Worm (Caenorhabditis elegans) whole organism, late embryonic: Measurements from ENCODE around the gene F12A10.8.
"Not testable (repeated sequence)": the region's sequence is repeated elsewhere in the genome, so short reads cannot be mapped to it uniquely, and the experiment has no call there.

Experiments
- C08G9.2 ChIP-seq: sonication (generic microtip); optimal IDR thresholded peaks from 2 replicates; lab custom pipeline; 2016; ENCODE audit warnings: mild to moderate bottlenecking, missing genetic modification characterization, moderate library complexity, missing compliant biosample characterization
- F13H6.1 ChIP-seq: sonication (generic microtip); optimal IDR thresholded peaks from 2 replicates; lab custom pipeline; 2016; ENCODE audit warnings: missing genetic modification characterization, missing compliant biosample characterization
- K02D7.2 ChIP-seq: sonication (generic microtip); optimal IDR thresholded peaks from 2 replicates; lab custom pipeline; 2017; ENCODE audit warnings: mild to moderate bottlenecking, missing genetic modification characterization, missing compliant biosample characterization
- K09A11.1 ChIP-seq: sonication (generic microtip); optimal IDR thresholded peaks from 2 replicates; lab custom pipeline; 2017; ENCODE audit warnings: antibody characterized with exemption, mild to moderate bottlenecking, missing genetic modification characterization, missing compliant biosample characterization; ENCODE audit not compliant: insufficient read depth
- ahr-1 ChIP-seq: sonication (generic microtip); optimal IDR thresholded peaks from 2 replicates; lab custom pipeline; 2016; ENCODE audit warnings: missing genetic modification characterization, missing compliant biosample characterization
- ceh-19 ChIP-seq: fragments of 200-800 bp; sonication (Bioruptor generic); optimal IDR thresholded peaks from 2 replicates; lab custom pipeline; 2018; ENCODE audit warnings: mild to moderate bottlenecking, missing genetic modification characterization, missing compliant biosample characterization
- ceh-2 ChIP-seq: sonication (generic microtip); optimal IDR thresholded peaks from 2 replicates; lab custom pipeline; 2016; ENCODE audit warnings: missing genotype, missing genetic modification characterization, missing compliant biosample characterization
- ceh-24 ChIP-seq: sonication (generic microtip); optimal IDR thresholded peaks from 2 replicates; lab custom pipeline; 2016; ENCODE audit warnings: mild to moderate bottlenecking, missing genetic modification characterization, missing compliant biosample characterization
- ceh-9 ChIP-seq: sonication (generic microtip); optimal IDR thresholded peaks from 2 replicates; lab custom pipeline; 2016; ENCODE audit warnings: mild to moderate bottlenecking, missing genetic modification characterization, inconsistent platforms, missing compliant biosample characterization
- dmd-4 ChIP-seq: sonication (generic microtip); optimal IDR thresholded peaks from 2 replicates; lab custom pipeline; 2016; ENCODE audit warnings: borderline replicate concordance, missing genetic modification characterization, missing compliant biosample characterization
- dve-1 ChIP-seq: sonication (generic microtip); optimal IDR thresholded peaks from 2 replicates; lab custom pipeline; 2017; ENCODE audit warnings: antibody characterized with exemption, mild to moderate bottlenecking, missing genetic modification characterization, missing compliant biosample characterization
- elt-4 ChIP-seq: sonication (generic microtip); optimal IDR thresholded peaks from 2 replicates; lab custom pipeline; 2016; ENCODE audit warnings: missing genetic modification characterization, missing compliant biosample characterization
- ets-4 ChIP-seq: sonication (generic microtip); optimal IDR thresholded peaks from 2 replicates; lab custom pipeline; 2016; ENCODE audit warnings: missing genetic modification characterization, missing compliant biosample characterization
- fax-1 ChIP-seq: sonication (generic microtip); optimal IDR thresholded peaks from 2 replicates; lab custom pipeline; 2016; ENCODE audit warnings: missing genotype, missing genetic modification characterization, missing compliant biosample characterization
- gmeb-2 ChIP-seq: sonication (generic microtip); optimal IDR thresholded peaks from 2 replicates; lab custom pipeline; 2016; ENCODE audit warnings: missing genetic modification characterization, inconsistent platforms, missing compliant biosample characterization
- hlh-30 ChIP-seq: sonication (generic microtip); optimal IDR thresholded peaks from 2 replicates; lab custom pipeline; 2017; ENCODE audit warnings: antibody characterized with exemption, missing genetic modification characterization, missing compliant biosample characterization; ENCODE audit not compliant: insufficient read depth
- hlh-6 ChIP-seq: sonication (generic microtip); optimal IDR thresholded peaks from 2 replicates; lab custom pipeline; 2016; ENCODE audit warnings: missing genotype, missing genetic modification characterization, missing compliant biosample characterization
- hlh-8 ChIP-seq: sonication (generic microtip); optimal IDR thresholded peaks from 2 replicates; lab custom pipeline; 2016; ENCODE audit warnings: missing genotype, missing genetic modification characterization, missing compliant biosample characterization
- mec-3 ChIP-seq: sonication (generic microtip); optimal IDR thresholded peaks from 2 replicates; lab custom pipeline; 2016; ENCODE audit warnings: borderline replicate concordance, missing genetic modification characterization, missing compliant biosample characterization
- nhr-11 ChIP-seq: fragments of 150-350 bp; optimal IDR thresholded peaks from 2 replicates; lab custom pipeline; 2014; ENCODE audit warnings: missing biosample characterization, missing genetic modification characterization
- nhr-232 ChIP-seq: sonication (generic microtip); optimal IDR thresholded peaks from 2 replicates; lab custom pipeline; 2016; ENCODE audit warnings: missing genetic modification characterization, missing compliant biosample characterization
- pag-3 ChIP-seq: sonication (generic microtip); optimal IDR thresholded peaks from 2 replicates; lab custom pipeline; 2016; ENCODE audit warnings: missing compliant biosample characterization, missing genetic modification characterization, borderline replicate concordance
- pax-1 ChIP-seq: fragments of 150-350 bp; optimal IDR thresholded peaks from 2 replicates; lab custom pipeline; 2014; ENCODE audit warnings: missing biosample characterization, missing genetic modification characterization
- pha-2 ChIP-seq: sonication (generic microtip); optimal IDR thresholded peaks from 2 replicates; lab custom pipeline; 2017; ENCODE audit warnings: mild to moderate bottlenecking, missing genetic modification characterization, missing compliant biosample characterization
- pha-4 ChIP-seq: fragments of 150-350 bp; optimal IDR thresholded peaks from 2 replicates; lab custom pipeline; 2018; ENCODE audit warnings: missing biosample characterization, missing genetic modification reagents, missing genetic modification characterization
- pqm-1 ChIP-seq: sonication (generic microtip); optimal IDR thresholded peaks from 2 replicates; lab custom pipeline; 2016; ENCODE audit warnings: missing genetic modification characterization, missing compliant biosample characterization
- sdc-2 ChIP-seq: sonication (generic microtip); optimal IDR thresholded peaks from 2 replicates; lab custom pipeline; 2016; ENCODE audit warnings: missing genotype, missing genetic modification characterization, missing compliant biosample characterization
- sox-4 ChIP-seq: sonication (generic microtip); optimal IDR thresholded peaks from 2 replicates; lab custom pipeline; 2017; ENCODE audit warnings: mild to moderate bottlenecking, missing genetic modification characterization, inconsistent platforms, missing compliant biosample characterization
- syd-9 ChIP-seq: sonication (generic microtip); optimal IDR thresholded peaks from 2 replicates; lab custom pipeline; 2016; ENCODE audit warnings: mild to moderate bottlenecking, missing genetic modification characterization, moderate library complexity, missing compliant biosample characterization
- tbx-2 ChIP-seq: sonication (generic microtip); optimal IDR thresholded peaks from 2 replicates; lab custom pipeline; 2016; ENCODE audit warnings: missing genetic modification characterization, missing compliant biosample characterization
- ttx-3 ChIP-seq: sonication (generic microtip); optimal IDR thresholded peaks from 2 replicates; lab custom pipeline; 2016; ENCODE audit warnings: missing genetic modification reagents, missing genetic modification characterization, missing compliant biosample characterization
- unc-3 ChIP-seq, 2 experiments: fragments of 200-800 bp in 1 of 2; sonication (Bioruptor generic) in 1 of 2; sonication (generic microtip) in 1 of 2; conservative IDR thresholded peaks in 1 of 2; optimal IDR thresholded peaks in 1 of 2; 2 replicates each; pipeline versions ENCODE4 v1.3.6 to Lab custom; 2016 to 2022; ENCODE audit warnings: missing compliant biosample characterization in 2 of 2, missing genetic modification characterization in 2 of 2, missing genetic modification reagents in 1 of 2
- unc-42 ChIP-seq: sonication (generic microtip); optimal IDR thresholded peaks from 2 replicates; lab custom pipeline; 2016; ENCODE audit warnings: missing genotype, missing genetic modification characterization, missing compliant biosample characterization
- unc-55 ChIP-seq: sonication (generic microtip); optimal IDR thresholded peaks from 2 replicates; lab custom pipeline; 2017; ENCODE audit warnings: missing biosample characterization, missing genetic modification reagents, missing genetic modification characterization
- zip-5 ChIP-seq: sonication (generic microtip); optimal IDR thresholded peaks from 2 replicates; lab custom pipeline; 2016; ENCODE audit warnings: missing genetic modification characterization, missing compliant biosample characterization
- ztf-16 ChIP-seq: sonication (generic microtip); optimal IDR thresholded peaks from 2 replicates; lab custom pipeline; 2017; ENCODE audit warnings: missing genetic modification characterization, missing compliant biosample characterization

Gene F12A10.8

ce11 chrII:5543476-5544144 is 42.7 kb upstream of the F12A10.8 start (continued):
- TF ChIP-seq unc-3 (GFP tag; conservative IDR thresholded peaks at IDR 0.05; lab: Robert Waterston, UW) (peak; percentile 59), unc-3 (tag; optimal IDR thresholded peaks at IDR 0.05; lab: Kevin White, UChicago) (peak; percentile 55), pax-1 (tag; lab: Kevin White, UChicago) (peak; percentile 59), ceh-2 (tag; lab: Kevin White, UChicago) (peak; percentile 70), K09A11.1 (tag; lab: Kevin White, UChicago) (peak; percentile 77), ttx-3 (tag; lab: Kevin White, UChicago) (peak; percentile 66), dve-1 (tag; lab: Kevin White, UChicago) (peak; percentile 93), C08G9.2 (tag; lab: Kevin White, UChicago) (peak; percentile 49), ets-4 (tag; lab: Kevin White, UChicago) (peak; percentile 63), ztf-16 (tag; lab: Kevin White, UChicago) (peak; percentile 77), ceh-19 (GFP tag; lab: Kevin White, UChicago) (peak; percentile 89), zip-5 (tag; lab: Kevin White, UChicago) (peak; percentile 31), unc-55 (GFP tag; lab: Kevin White, UChicago) (peak; percentile 48), fax-1 (peak; percentile 68), ahr-1 (tag; lab: Kevin White, UChicago) (peak; percentile 3), pha-2 (tag; lab: Kevin White, UChicago) (peak; percentile 80), F13H6.1 (tag; lab: Kevin White, UChicago) (peak; percentile 44), nhr-11 (tag; lab: Kevin White, UChicago) (peak; percentile 75), tbx-2 (peak; percentile 95), ceh-9 (tag; lab: Kevin White, UChicago) (no peak), sdc-2 (peak; percentile 36), pha-4 (tag; lab: Kevin White, UChicago) (no peak), dmd-4 (tag; lab: Kevin White, UChicago) (no peak), gmeb-2 (peak; percentile 56), hlh-6 (tag; lab: Kevin White, UChicago) (peak; percentile 48), hlh-30 (tag; lab: Kevin White, UChicago) (peak; percentile 3), pag-3 (tag; lab: Kevin White, UChicago) (no peak)
- TF ChIP-seq, all 69 proteins: peak for 61

- TF ChIP-seq pha-4 (tag; lab: Kevin White, UChicago) (no peak), sdc-2 (no peak), ztf-16 (tag; lab: Kevin White, UChicago) (no peak), mec-3 (no peak), pha-2 (tag; lab: Kevin White, UChicago) (no peak), ttx-3 (tag; lab: Kevin White, UChicago) (no peak), syd-9 (tag; lab: Kevin White, UChicago) (no peak), unc-42 (no peak), sox-4 (tag; lab: Kevin White, UChicago) (no peak), nhr-232 (tag; lab: Kevin White, UChicago) (no peak), elt-4 (no peak), hlh-8 (no peak), K02D7.2 (tag; lab: Kevin White, UChicago) (no peak), pag-3 (tag; lab: Kevin White, UChicago) (no peak), ceh-19 (GFP tag; lab: Kevin White, UChicago) (no peak)
These were observed 40.8 kb upstream of the F12A10.8 start, which contains the start of gene C17C3.24 for ce11 chrII:5541685-5542084. Gene C17C3.24 (minus strand): TSS chrII:5541785.

ce11 chrII:5540113-5540512 is 39.2 kb upstream of the F12A10.8 start, which contains the start of gene hlh-27:
Gene hlh-27 (minus strand): TSS chrII:5540213.
- not testable (repeated sequence) for TF ChIP-seq hlh-8; pqm-1 (tag; lab: Kevin White, UChicago); ceh-24 (tag; lab: Kevin White, UChicago)
- TF ChIP-seq, all 69 proteins: peak for 0; not testable (repeated sequence) for 69
